Worm (Caenorhabditis elegans): ENCODE data around the gene ZC196.8.

DNA sequence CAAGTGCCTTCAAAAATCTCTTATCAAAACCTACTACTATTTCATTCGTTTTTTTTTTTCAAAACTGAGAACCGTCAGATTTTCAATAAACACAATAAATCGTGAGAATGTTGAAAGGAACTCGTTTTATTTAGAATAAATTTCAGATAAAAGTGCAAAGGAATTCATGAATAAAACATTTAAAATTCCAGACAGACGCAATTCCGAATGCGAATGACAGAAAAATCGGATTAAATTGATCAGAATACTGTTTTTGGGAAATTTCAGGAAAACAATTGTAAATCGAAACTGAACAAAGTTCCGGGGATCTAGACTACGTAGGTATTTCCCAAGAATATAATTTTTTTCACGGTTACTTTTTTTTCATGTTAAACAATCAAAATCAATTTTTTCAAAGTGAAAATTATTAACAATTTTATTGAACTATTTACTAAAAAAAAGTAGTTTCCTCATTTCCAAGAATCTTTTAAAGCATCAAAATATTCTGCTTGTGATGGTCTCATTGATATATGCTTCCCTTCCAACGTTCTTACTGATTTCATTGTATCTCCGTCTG lies 50.4 kb downstream of the ZC196.8 start:
- no peak for TF ChIP-seq ztf-11 (tag; optimal IDR thresholded peaks at IDR 0.05)
- no peak for TF ChIP-seq nhr-76 (tag; optimal IDR thresholded peaks at IDR 0.05)

All from whole organism, mixed stage, embryonic.